Fruit fly (Drosophila melanogaster): ENCODE data around the gene CG9743.

The CG9743 gene

DNA sequence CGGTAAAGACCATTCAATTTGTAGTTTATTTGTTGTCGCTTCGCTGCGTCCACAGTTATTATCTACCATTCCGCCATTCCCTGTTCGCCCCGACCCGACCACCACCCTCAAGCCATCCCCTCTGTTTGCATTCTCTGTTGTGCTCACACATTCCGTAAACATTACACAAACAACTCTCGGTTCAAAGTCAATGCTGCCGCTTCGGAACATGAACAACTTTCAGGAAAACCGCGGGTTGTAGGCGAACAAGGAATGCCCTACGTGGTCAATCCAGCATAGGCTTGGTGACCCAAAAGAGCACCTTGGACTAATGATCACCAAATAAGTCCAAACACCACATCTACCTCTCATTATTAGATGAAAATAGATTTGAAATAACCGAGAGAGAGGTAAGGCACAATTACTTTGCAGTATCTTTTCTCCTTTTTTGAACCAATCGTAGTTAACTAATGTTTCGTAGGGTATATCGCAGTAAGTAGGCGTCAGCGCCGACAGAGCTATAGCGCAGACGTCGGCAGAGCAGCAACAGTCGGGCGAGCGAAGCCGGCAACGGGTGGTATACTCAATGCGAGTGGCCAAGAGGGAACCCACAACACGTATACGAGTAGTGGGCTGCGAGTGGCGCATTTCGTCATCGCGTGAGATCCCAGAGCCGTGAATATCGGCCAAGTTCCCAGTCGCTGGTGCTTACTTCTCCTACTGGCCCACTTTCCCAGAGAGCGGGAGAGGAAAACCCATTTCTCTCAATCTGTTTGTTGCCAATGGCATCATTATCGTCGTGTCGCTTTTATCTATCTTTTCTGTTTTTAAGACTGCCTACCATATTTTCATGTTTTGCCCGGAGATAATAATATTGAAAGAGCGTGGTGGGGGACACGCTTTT lies 547 bp upstream of the CG9743 start (continued):
- TF ChIP-seq tup (GFP tag; optimal IDR thresholded peaks at IDR 0.05) (peak; percentile 95), CG13287 (GFP tag; IDR thresholded peaks at IDR 0.05; ENCODE audit: partially characterized antibody) (peak; percentile 21; the same call in 1 of the 2 replicates), Bdp1 (GFP tag; optimal IDR thresholded peaks at IDR 0.05) (peak; percentile 81), CG16779 (GFP tag; IDR thresholded peaks at IDR 0.05) (peak; percentile 90), CG13296 (GFP tag; optimal IDR thresholded peaks at IDR 0.05) (peak; percentile 94), CG4820 (GFP tag; optimal IDR thresholded peaks at IDR 0.05) (peak; percentile 97), zen (tag; optimal IDR thresholded peaks at IDR 0.05) (peak; percentile 90), CG11723 (GFP tag; optimal IDR thresholded peaks at IDR 0.05) (peak; percentile 95), eve (GFP tag; optimal IDR thresholded peaks at IDR 0.05) (no peak), nerfin-2 (GFP tag; IDR thresholded peaks at IDR 0.05; ENCODE audit: partially characterized antibody) (no peak), zfh2 (GFP tag; optimal IDR thresholded peaks at IDR 0.05) (peak; percentile 96), ems (GFP tag; optimal IDR thresholded peaks at IDR 0.05) (peak; percentile 98), cato (GFP tag; optimal IDR thresholded peaks at IDR 0.05; ENCODE audit: borderline replicate concordance) (peak; percentile 77), CG10462 (GFP tag; optimal IDR thresholded peaks at IDR 0.05) (peak; percentile 83), Nf-YC (tag; optimal IDR thresholded peaks at IDR 0.05) (peak; percentile 86), ac (GFP tag; optimal IDR thresholded peaks at IDR 0.05) (no peak), Nf-YA (GFP tag; IDR thresholded peaks at IDR 0.05) (peak; percentile 96), row (GFP tag; IDR thresholded peaks at IDR 0.05) (peak; percentile 99), mld (GFP tag; IDR thresholded peaks at IDR 0.05; ENCODE audit: partially characterized antibody) (no peak), CG3281 (GFP tag; optimal IDR thresholded peaks at IDR 0.05) (peak; percentile 96), dmrt11E (tag; optimal IDR thresholded peaks at IDR 0.05) (peak; percentile 71), Abd-B (GFP tag; optimal IDR thresholded peaks at IDR 0.05) (peak; percentile 97), NC2β (GFP tag; optimal IDR thresholded peaks at IDR 0.05) (peak; percentile 84), p53 (GFP tag; optimal IDR thresholded peaks at IDR 0.05) (peak; percentile 95), CG34422 (GFP tag; IDR thresholded peaks at IDR 0.05) (peak; percentile 94), CG2199 (GFP tag; IDR thresholded peaks at IDR 0.05) (peak; percentile 98; the same call in 2 of the 3 replicates), fd3F (GFP tag; optimal IDR thresholded peaks at IDR 0.05) (peak; percentile 89), CG9437 (GFP tag; optimal IDR thresholded peaks at IDR 0.05) (peak; percentile 84), Ravus (GFP tag; IDR thresholded peaks at IDR 0.05) (peak; percentile 92), CG11085 (GFP tag; IDR thresholded peaks at IDR 0.05) (peak; percentile 86), gsb (GFP tag; IDR thresholded peaks at IDR 0.05) (peak; percentile 85), run (tag; optimal IDR thresholded peaks at IDR 0.05) (peak; percentile 94), ind (GFP tag; optimal IDR thresholded peaks at IDR 0.05) (peak; percentile 99), CG7963 (GFP tag; IDR thresholded peaks at IDR 0.05; ENCODE audit: partially characterized antibody) (no peak), gt (GFP tag; IDR thresholded peaks at IDR 0.05) (peak; percentile 78), hbn (GFP tag; IDR thresholded peaks at IDR 0.05; ENCODE audit: partially characterized antibody) (peak; percentile 55; the same call in 1 of the 2 replicates), z (GFP tag; IDR thresholded peaks at IDR 0.05) (peak; percentile 66; the same call in 1 of the 3 replicates), Dek (tag; optimal IDR thresholded peaks at IDR 0.05) (peak; percentile 91), Usf (GFP tag; optimal IDR thresholded peaks at IDR 0.05) (peak; percentile 83), CG15696 (tag; optimal IDR thresholded peaks at IDR 0.05) (peak; percentile 80), CG17612 (GFP tag; IDR thresholded peaks at IDR 0.05) (peak; percentile 83), CG2712 (tag; optimal IDR thresholded peaks at IDR 0.05) (peak; percentile 94), CG8924 (tag; optimal IDR thresholded peaks at IDR 0.05) (peak; percentile 97), en (GFP tag; optimal IDR thresholded peaks at IDR 0.05) (peak; percentile 89), CG8478 (optimal IDR thresholded peaks at IDR 0.05) (no peak), Doc2 (GFP tag; IDR thresholded peaks at IDR 0.05) (0 out of 2 replicates have a peak, but pooled peaks have one; percentile 54), disco-r (GFP tag; optimal IDR thresholded peaks at IDR 0.05) (peak; percentile 89), sisA (GFP tag; IDR thresholded peaks at IDR 0.05) (peak; percentile 98), CG2889 (GFP tag; IDR thresholded peaks at IDR 0.05) (peak; percentile 73; the same call in 1 of the 3 replicates)

Data from whole organism, embryonic.